Worm (Caenorhabditis elegans) whole organism, mixed stage, embryonic: ENCODE measurements around the gene F32D8.15.

Source experiments
- M03D4.4 ChIP-seq: sonication (generic microtip); optimal IDR thresholded peaks from 2 replicates; lab custom pipeline; 2017; ENCODE audit warnings: mild to moderate bottlenecking, missing genetic modification characterization, missing compliant biosample characterization
- bed-3 ChIP-seq: fragments of 200-800 bp; sonication (Bioruptor generic); optimal IDR thresholded peaks from 3 replicates; lab custom pipeline; 2018; ENCODE audit warnings: mild to moderate bottlenecking, missing genetic modification characterization, moderate library complexity, missing compliant biosample characterization
- blmp-1 ChIP-seq: fragments of 150-350 bp; optimal IDR thresholded peaks from 2 replicates; lab custom pipeline; 2014; ENCODE audit warnings: missing biosample characterization, missing genetic modification characterization
- ceh-39 ChIP-seq: fragments of 150-350 bp; optimal IDR thresholded peaks from 2 replicates; lab custom pipeline; 2014; ENCODE audit warnings: missing biosample characterization, missing genetic modification characterization
- ceh-43 ChIP-seq: fragments of 200-800 bp; sonication (Bioruptor generic); optimal IDR thresholded peaks from 2 replicates; lab custom pipeline; 2018; ENCODE audit warnings: mild to moderate bottlenecking, missing genetic modification characterization, moderate library complexity, missing compliant biosample characterization
- ceh-83 ChIP-seq: fragments of 200-800 bp; sonication (Bioruptor generic); optimal IDR thresholded peaks from 2 replicates; lab custom pipeline; 2018; ENCODE audit warnings: mild to moderate bottlenecking, missing genetic modification characterization, missing compliant biosample characterization
- ces-1 ChIP-seq: fragments of 150-350 bp; optimal IDR thresholded peaks from 2 replicates; lab custom pipeline; 2014; ENCODE audit warnings: missing biosample characterization, missing genetic modification reagents, missing genetic modification characterization
- cnd-1 ChIP-seq: fragments of 200-800 bp; sonication (Bioruptor generic); optimal IDR thresholded peaks from 2 replicates; lab custom pipeline; 2018; ENCODE audit warnings: mild to moderate bottlenecking, missing genetic modification characterization, missing compliant biosample characterization
- drap-1 ChIP-seq: fragments of 200-800 bp; sonication (Bioruptor generic); optimal IDR thresholded peaks from 3 replicates; lab custom pipeline; 2018; ENCODE audit warnings: mild to moderate bottlenecking, missing genetic modification characterization, missing compliant biosample characterization
- elt-1 ChIP-seq: sonication (generic microtip); optimal IDR thresholded peaks from 2 replicates; lab custom pipeline; 2017; ENCODE audit warnings: missing genetic modification characterization, mild to moderate bottlenecking, missing compliant biosample characterization, antibody characterized with exemption, moderate library complexity, borderline replicate concordance; ENCODE audit not compliant: insufficient read depth
- elt-3 ChIP-seq: fragments of 150-350 bp; optimal IDR thresholded peaks from 2 replicates; lab custom pipeline; 2014; ENCODE audit warnings: missing biosample characterization, missing genetic modification characterization
- flh-1 ChIP-seq: fragments of 200-800 bp; sonication (Bioruptor generic); optimal IDR thresholded peaks from 2 replicates; lab custom pipeline; 2018; ENCODE audit warnings: mild to moderate bottlenecking, missing genetic modification characterization, moderate library complexity, missing compliant biosample characterization
- ham-2 ChIP-seq: fragments of 200-800 bp; sonication (Bioruptor generic); optimal IDR thresholded peaks from 2 replicates; lab custom pipeline; 2018; ENCODE audit warnings: mild to moderate bottlenecking, missing genetic modification characterization, missing compliant biosample characterization
- hlh-1 ChIP-seq: fragments of 150-350 bp; optimal IDR thresholded peaks from 2 replicates; lab custom pipeline; 2014; ENCODE audit warnings: missing biosample characterization, missing genetic modification reagents, missing genetic modification characterization
- lin-13 ChIP-seq: fragments of 150-350 bp; optimal IDR thresholded peaks from 2 replicates; lab custom pipeline; 2014; ENCODE audit warnings: missing biosample characterization, missing genetic modification characterization
- lin-32 ChIP-seq: fragments of 200-800 bp; sonication (Bioruptor generic); optimal IDR thresholded peaks from 2 replicates; lab custom pipeline; 2018; ENCODE audit warnings: mild to moderate bottlenecking, missing genetic modification characterization, missing compliant biosample characterization
- lsy-2 ChIP-seq: fragments of 150-350 bp; optimal IDR thresholded peaks from 2 replicates; lab custom pipeline; 2014; ENCODE audit warnings: missing biosample characterization, missing genetic modification characterization
- mab-5 ChIP-seq: fragments of 150-350 bp; optimal IDR thresholded peaks from 2 replicates; lab custom pipeline; 2014; ENCODE audit warnings: missing biosample characterization, missing genetic modification characterization
- mep-1 ChIP-seq: fragments of 150-350 bp; optimal IDR thresholded peaks from 2 replicates; lab custom pipeline; 2017; ENCODE audit warnings: missing biosample characterization, missing genetic modification reagents, missing genetic modification characterization, inconsistent platforms
- mls-2 ChIP-seq: sonication (generic microtip); optimal IDR thresholded peaks from 2 replicates; lab custom pipeline; 2016; ENCODE audit warnings: mild to moderate bottlenecking, missing genetic modification characterization, moderate library complexity, missing compliant biosample characterization
- nhr-12 ChIP-seq: fragments of 150-350 bp; optimal IDR thresholded peaks from 2 replicates; lab custom pipeline; 2014; ENCODE audit warnings: missing biosample characterization, missing genetic modification characterization
- nhr-2 ChIP-seq: fragments of 150-350 bp; optimal IDR thresholded peaks from 2 replicates; lab custom pipeline; 2014; ENCODE audit warnings: missing biosample characterization, missing genetic modification characterization
- nhr-28 ChIP-seq: fragments of 150-350 bp; optimal IDR thresholded peaks from 2 replicates; lab custom pipeline; 2014; ENCODE audit warnings: missing biosample characterization, missing genetic modification characterization
- nhr-76 ChIP-seq: sonication (generic microtip); optimal IDR thresholded peaks from 2 replicates; lab custom pipeline; 2017; ENCODE audit warnings: missing biosample characterization, missing genetic modification characterization
- pha-4 ChIP-seq: fragments of 150-350 bp; optimal IDR thresholded peaks from 2 replicates; lab custom pipeline; 2018; ENCODE audit warnings: missing biosample characterization, missing genetic modification reagents, missing genetic modification characterization
- snpc-4 ChIP-seq: fragments of 150-350 bp; optimal IDR thresholded peaks from 2 replicates; lab custom pipeline; 2014; ENCODE audit warnings: missing biosample characterization, missing genetic modification characterization
- sptf-1 ChIP-seq: sonication (generic microtip); optimal IDR thresholded peaks from 2 replicates; lab custom pipeline; 2017; ENCODE audit warnings: mild to moderate bottlenecking, missing genetic modification characterization, moderate library complexity, missing compliant biosample characterization
- tbx-8 ChIP-seq: fragments of 200-800 bp; sonication (Bioruptor generic); optimal IDR thresholded peaks from 2 replicates; lab custom pipeline; 2018; ENCODE audit warnings: mild to moderate bottlenecking, missing genetic modification characterization, moderate library complexity, missing compliant biosample characterization
- unc-120 ChIP-seq: sonication (generic microtip); optimal IDR thresholded peaks from 2 replicates; lab custom pipeline; 2017; ENCODE audit warnings: missing genetic modification characterization, missing compliant biosample characterization; ENCODE audit not compliant: poor library complexity, severe bottlenecking
- unc-39 ChIP-seq: fragments of 150-350 bp; optimal IDR thresholded peaks from 2 replicates; lab custom pipeline; 2014; ENCODE audit warnings: missing biosample characterization, missing genetic modification characterization
- zip-8 ChIP-seq: fragments of 150-350 bp; optimal IDR thresholded peaks from 2 replicates; lab custom pipeline; 2014; ENCODE audit warnings: missing biosample characterization, missing genetic modification characterization
- ztf-11 ChIP-seq: fragments of 150-350 bp; optimal IDR thresholded peaks from 2 replicates; lab custom pipeline; 2014; ENCODE audit warnings: missing biosample characterization, missing genetic modification characterization

F32D8.15 gene

ce11 chrV:10924731-10925130 lies 20.9 kb downstream of the F32D8.15 start, which contains the start of gene F58B4.6:
F58B4.6 (plus strand) TSS chrV:10925031.
- TF ChIP-seq flh-1 (GFP tag; lab: Kevin White, UChicago) = no peak
- peak; percentile 28 for TF ChIP-seq ces-1
- TF ChIP-seq, all 35 proteins: peak for 1

ce11 chrV:10925658-10926057 lies 21.8 kb downstream of the F32D8.15 start:
- TF ChIP-seq unc-39 (tag; lab: Kevin White, UChicago) = no peak
- no peak for TF ChIP-seq tbx-8 (GFP tag; lab: Kevin White, UChicago)
- TF ChIP-seq cnd-1 (tag; lab: Kevin White, UChicago) = no peak
- no peak for TF ChIP-seq ceh-83
- TF ChIP-seq M03D4.4 (tag; lab: Kevin White, UChicago) = no peak
- no peak for TF ChIP-seq ztf-11 (tag; lab: Kevin White, UChicago)
- TF ChIP-seq drap-1 = no peak
- TF ChIP-seq sptf-1 = no peak
- TF ChIP-seq elt-3 (tag; lab: Kevin White, UChicago) = no peak

ce11 chrV:10929511-10929910 lies 25.7 kb downstream of the F32D8.15 start, which contains the start of gene F58B4.3:
F58B4.3 (plus strand) TSS chrV:10929811.
- TF ChIP-seq ztf-11 (tag; lab: Kevin White, UChicago) = no peak

- TF ChIP-seq mab-5 (no peak), drap-1 (no peak), pha-4 (tag; lab: Kevin White, UChicago) (no peak), unc-120 (tag; lab: Kevin White, UChicago) (no peak), flh-1 (GFP tag; lab: Kevin White, UChicago) (no peak), ztf-11 (tag; lab: Kevin White, UChicago) (no peak), mep-1 (no peak), elt-3 (tag; lab: Kevin White, UChicago) (no peak), mls-2 (tag; lab: Kevin White, UChicago) (no peak), nhr-12 (tag; lab: Kevin White, UChicago) (no peak)
Observed at ce11 chrV:10931189-10931588, 27.3 kb downstream of the F32D8.15 start, which contains the start of gene scvp-1. scvp-1 (minus strand) TSS chrV:10931289.

ce11 chrV:10932411-10932810 lies 28.6 kb downstream of the F32D8.15 start, which contains the start of gene F58B4.5:
F58B4.5 (plus strand) TSS chrV:10932693.
- no peak for TF ChIP-seq hlh-1
- no peak for TF ChIP-seq ceh-39 (tag; lab: Kevin White, UChicago)
- no peak for TF ChIP-seq unc-39 (tag; lab: Kevin White, UChicago)
- TF ChIP-seq nhr-12 (tag; lab: Kevin White, UChicago) = no peak
- TF ChIP-seq bed-3 (GFP tag; lab: Kevin White, UChicago) = no peak
- no peak for TF ChIP-seq ceh-83
- no peak for TF ChIP-seq ztf-11 (tag; lab: Kevin White, UChicago)
- TF ChIP-seq ceh-43 (GFP tag; lab: Kevin White, UChicago) = no peak
- no peak for TF ChIP-seq mls-2 (tag; lab: Kevin White, UChicago)
- no peak for TF ChIP-seq nhr-28
- no peak for TF ChIP-seq tbx-8 (GFP tag; lab: Kevin White, UChicago)
- TF ChIP-seq snpc-4 (tag; lab: Kevin White, UChicago) = no peak
- no peak for TF ChIP-seq elt-1 (tag; lab: Kevin White, UChicago)
- no peak for TF ChIP-seq blmp-1 (tag; lab: Kevin White, UChicago)

ce11 chrV:10936681-10937080 lies 32.8 kb downstream of the F32D8.15 start, which contains the start of gene F17C11.12:
F17C11.12 (minus strand) TSS chrV:10936920.
- TF ChIP-seq nhr-12 (tag; lab: Kevin White, UChicago) (no peak), cnd-1 (tag; lab: Kevin White, UChicago) (no peak), nhr-2 (tag; lab: Kevin White, UChicago) (no peak), M03D4.4 (tag; lab: Kevin White, UChicago) (no peak), ham-2 (GFP tag; lab: Kevin White, UChicago) (no peak), snpc-4 (tag; lab: Kevin White, UChicago) (no peak), ceh-43 (GFP tag; lab: Kevin White, UChicago) (no peak), mab-5 (no peak), nhr-76 (no peak), zip-8 (tag; lab: Kevin White, UChicago) (no peak), lin-13 (tag; lab: Kevin White, UChicago) (no peak), ztf-11 (tag; lab: Kevin White, UChicago) (no peak), ces-1 (no peak), lin-32 (GFP tag; lab: Kevin White, UChicago) (no peak), lsy-2 (tag; lab: Kevin White, UChicago) (no peak), ceh-83 (no peak), bed-3 (GFP tag; lab: Kevin White, UChicago) (no peak), tbx-8 (GFP tag; lab: Kevin White, UChicago) (no peak)
